Fruit fly (Drosophila melanogaster): ENCODE data around the gene CG15576.

DNA sequence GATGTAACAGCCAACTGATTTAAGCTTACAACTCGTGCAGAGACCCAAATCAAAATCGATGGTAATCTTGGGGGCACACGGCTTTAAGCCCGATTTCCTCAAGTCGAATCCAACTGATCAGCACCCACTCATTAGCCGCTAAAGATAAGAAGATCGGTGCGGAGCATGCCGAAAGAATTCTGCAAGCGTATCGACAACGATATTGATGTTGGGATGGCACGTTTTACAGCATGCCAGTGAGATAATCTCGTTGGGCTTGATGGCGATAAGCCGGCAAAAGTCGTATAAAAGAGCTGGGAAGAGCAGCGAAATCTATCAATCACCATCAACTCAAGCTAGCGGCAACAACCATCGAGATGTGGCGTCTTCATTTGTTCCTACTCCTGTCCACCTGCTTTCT lies 34.7 kb downstream of the CG15576 start, which contains the start of gene CG15570:
- TF ChIP-seq CG42726 (GFP tag; IDR thresholded peaks at IDR 0.05; ENCODE audit: partially characterized antibody) (no peak), Mrtf (GFP tag; IDR thresholded peaks at IDR 0.05) (no peak), fru (optimal IDR thresholded peaks at IDR 0.05) (no peak), en (GFP tag; optimal IDR thresholded peaks at IDR 0.05) (no peak), CG8281 (tag; optimal IDR thresholded peaks at IDR 0.05) (no peak)
